Worm (Caenorhabditis elegans): ENCODE data around the gene fbxb-85.
"Not testable (repeated sequence)": the region's sequence is repeated elsewhere in the genome, so short reads cannot be mapped to it uniquely, and the experiment has no call there.

- TF ChIP-seq egl-27 (tag; optimal IDR thresholded peaks at IDR 0.05); unc-62 (GFP tag; optimal IDR thresholded peaks at IDR 0.05); ZK546.5 (tag; optimal IDR thresholded peaks at IDR 0.05); nhr-129 (tag; optimal IDR thresholded peaks at IDR 0.05); aly-2 (tag; optimal IDR thresholded peaks at IDR 0.05); blmp-1 (tag; optimal IDR thresholded peaks at IDR 0.05; ENCODE audit: insufficient read depth); elt-1 (tag; optimal IDR thresholded peaks at IDR 0.05); nhr-25 (tag; optimal IDR thresholded peaks at IDR 0.05); lsy-2 (tag; optimal IDR thresholded peaks at IDR 0.05); elt-3 (tag; optimal IDR thresholded peaks at IDR 0.05); nhr-77 (tag; optimal IDR thresholded peaks at IDR 0.05); lin-39 (tag; optimal IDR thresholded peaks at IDR 0.05): not testable (repeated sequence)
These were observed 43.1 kb downstream of the fbxb-85 start, which contains the start of gene klp-7 for ce11 chrIII:10805625-10806024.
